Worm (Caenorhabditis elegans) whole organism, late embryonic: ENCODE results near the gene jud-4.

Experiments
- ama-1 ChIP-seq: fragments of 150-350 bp; optimal IDR thresholded peaks from 2 replicates; lab custom pipeline; 2014
- dve-1 ChIP-seq: sonication (generic microtip); optimal IDR thresholded peaks from 2 replicates; lab custom pipeline; 2017; ENCODE audit warnings: antibody characterized with exemption, mild to moderate bottlenecking, missing genetic modification characterization, missing compliant biosample characterization
- fkh-6 ChIP-seq: sonication (generic microtip); optimal IDR thresholded peaks from 2 replicates; lab custom pipeline; 2016; ENCODE audit warnings: missing genetic modification characterization, missing compliant biosample characterization
- nfya-1 ChIP-seq: sonication (generic microtip); optimal IDR thresholded peaks from 2 replicates; lab custom pipeline; 2017; ENCODE audit warnings: missing genetic modification characterization, mild to moderate bottlenecking, missing compliant biosample characterization, antibody characterized with exemption, moderate library complexity

DNA sequence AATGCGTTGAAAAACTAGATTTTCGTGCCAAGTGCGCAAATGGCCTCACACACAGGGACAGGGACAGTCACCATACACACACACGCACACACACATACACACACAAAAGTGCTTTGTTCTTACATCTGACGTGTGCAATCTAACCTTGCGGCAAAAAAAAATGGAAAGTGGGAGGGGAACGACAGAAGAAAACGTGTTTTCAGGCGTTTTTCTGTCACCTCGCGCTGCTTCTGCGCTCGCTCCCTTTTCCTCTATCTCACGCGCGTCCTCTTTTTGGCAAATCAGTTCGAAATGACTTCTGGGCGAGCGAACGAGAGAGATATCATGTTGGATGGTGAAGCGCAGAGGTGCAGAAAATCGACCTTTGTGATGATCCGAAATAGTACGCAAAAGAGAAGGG, 9.8 kb upstream of the jud-4 start:
- no peak for TF ChIP-seq ama-1 (lab: Kevin White, UChicago)
- no peak for TF ChIP-seq fkh-6
- no peak for TF ChIP-seq dve-1 (tag; lab: Kevin White, UChicago)
- TF ChIP-seq nfya-1, result no peak
